4 fruit fly cellular contexts compared by ENCODE assay signal in genomic region chr3R:4197055-4197454, dm6.
TF ChIP-seq lines count a peak whose summit lies in the region.

Gene beta-Man (plus strand): TSS chr3R:4197206.

TF ChIP-seq in whole organism, adult, 20 proteins besides CTCF, POLR2A, EP300 and RAD21 (continued from another document):
- TF ChIP-seq CG7101 (tag; optimal IDR thresholded peaks at IDR 0.05; lab: Kevin White, UChicago): peak; percentile 21

TF ChIP-seq in whole organism, embryonic, 481 proteins besides CTCF, POLR2A, EP300 and RAD21 (continued from another document and continues in another):
- TF ChIP-seq CG6854 (GFP tag; optimal IDR thresholded peaks at IDR 0.05; lab: Kevin White, UChicago) (no peak), CG10274 (GFP tag; optimal IDR thresholded peaks at IDR 0.05; lab: Kevin White, UChicago) (no peak), disco-r (GFP tag; optimal IDR thresholded peaks at IDR 0.05; lab: Kevin White, UChicago) (no peak), CG13287 (GFP tag; IDR thresholded peaks at IDR 0.05; lab: Robert Waterston, UW; ENCODE audit: partially characterized antibody) (peak; percentile 47; the same call in 1 of the 2 replicates), btn (GFP tag; optimal IDR thresholded peaks at IDR 0.05; lab: Kevin White, UChicago) (no peak), Meics (GFP tag; optimal IDR thresholded peaks at IDR 0.05; lab: Kevin White, UChicago) (peak; percentile 43), Vsx1 (GFP tag; optimal IDR thresholded peaks at IDR 0.05; lab: Kevin White, UChicago) (no peak), Nf-YB (GFP tag; optimal IDR thresholded peaks at IDR 0.05; lab: Kevin White, UChicago) (no peak), CG10543 (GFP tag; optimal IDR thresholded peaks at IDR 0.05; lab: Kevin White, UChicago) (no peak), CG3163 (GFP tag; optimal IDR thresholded peaks at IDR 0.05; lab: Kevin White, UChicago) (peak; percentile 9), exex (tag; optimal IDR thresholded peaks at IDR 0.05; lab: Kevin White, UChicago) (no peak), CG11695 (GFP tag; IDR thresholded peaks at IDR 0.05; lab: Robert Waterston, UW) (no peak), gsb (GFP tag; IDR thresholded peaks at IDR 0.05; lab: Robert Waterston, UW) (no peak), tio (GFP tag; optimal IDR thresholded peaks at IDR 0.05; lab: Kevin White, UChicago) (no peak), CG7987 (GFP tag; optimal IDR thresholded peaks at IDR 0.05; lab: Kevin White, UChicago) (peak; percentile 1), CG4820 (GFP tag; optimal IDR thresholded peaks at IDR 0.05; lab: Kevin White, UChicago) (no peak), Neu2 (GFP tag; optimal IDR thresholded peaks at IDR 0.05; lab: Kevin White, UChicago; ENCODE audit: borderline replicate concordance) (no peak), CG7839 (tag; optimal IDR thresholded peaks at IDR 0.05; lab: Kevin White, UChicago) (no peak), Ets97D (GFP tag; optimal IDR thresholded peaks at IDR 0.05; lab: Kevin White, UChicago) (peak; percentile 28), fd3F (GFP tag; optimal IDR thresholded peaks at IDR 0.05; lab: Kevin White, UChicago) (no peak), oc (tag; optimal IDR thresholded peaks at IDR 0.05; lab: Kevin White, UChicago) (no peak), CG34224 (GFP tag; IDR thresholded peaks at IDR 0.05; lab: Robert Waterston, UW; ENCODE audit: partially characterized antibody) (peak; percentile 27; the same call in 1 of the 3 replicates), CG7963 (GFP tag; IDR thresholded peaks at IDR 0.05; lab: Robert Waterston, UW; ENCODE audit: partially characterized antibody) (peak; percentile 55; the same call in 2 of the 3 replicates), CG4360 (GFP tag; IDR thresholded peaks at IDR 0.05; lab: Robert Waterston, UW) (no peak), CoRest (tag; optimal IDR thresholded peaks at IDR 0.05; lab: Kevin White, UChicago) (no peak), CG2199 (GFP tag; IDR thresholded peaks at IDR 0.05; lab: Robert Waterston, UW) (peak; percentile 58; the same call in 1 of the 3 replicates), CG14860 (GFP tag; IDR thresholded peaks at IDR 0.05; lab: Robert Waterston, UW; ENCODE audit: partially characterized antibody) (no peak), Sox100B (GFP tag; optimal IDR thresholded peaks at IDR 0.05; lab: Kevin White, UChicago) (no peak), CG13424 (tag; optimal IDR thresholded peaks at IDR 0.05; lab: Kevin White, UChicago) (no peak), CG3838 (GFP tag; optimal IDR thresholded peaks at IDR 0.05; lab: Kevin White, UChicago) (no peak), lilli (GFP tag; optimal IDR thresholded peaks at IDR 0.05; lab: Kevin White, UChicago) (no peak), CG42726 (GFP tag; IDR thresholded peaks at IDR 0.05; lab: Robert Waterston, UW; ENCODE audit: partially characterized antibody) (peak; percentile 42; the same call in 1 of the 2 replicates), dmrt99B (tag; optimal IDR thresholded peaks at IDR 0.05; lab: Kevin White, UChicago) (no peak), CG6765 (GFP tag; optimal IDR thresholded peaks at IDR 0.05; lab: Kevin White, UChicago) (peak; percentile 19), CG6272 (GFP tag; IDR thresholded peaks at IDR 0.05; lab: Robert Waterston, UW) (no peak), CG16863 (GFP tag; optimal IDR thresholded peaks at IDR 0.05; lab: Kevin White, UChicago) (no peak), Deaf1 (tag; optimal IDR thresholded peaks at IDR 0.05; lab: Kevin White, UChicago) (peak; percentile 97), kay (GFP tag; optimal IDR thresholded peaks at IDR 0.05; lab: Kevin White, UChicago) (peak; percentile 46), emc (GFP tag; optimal IDR thresholded peaks at IDR 0.05; lab: Kevin White, UChicago) (no peak), CG3065 (GFP tag; optimal IDR thresholded peaks at IDR 0.05; lab: Kevin White, UChicago) (no peak), HLH3B (GFP tag; IDR thresholded peaks at IDR 0.05; lab: Robert Waterston, UW) (no peak), CG14014 (GFP tag; IDR thresholded peaks at IDR 0.05; lab: Robert Waterston, UW) (no peak), Oli (tag; optimal IDR thresholded peaks at IDR 0.05; lab: Kevin White, UChicago) (no peak)

TF ChIP-seq in whole organism, prepupa, 60 proteins besides CTCF, POLR2A, EP300 and RAD21 (continued from another document):
- TF ChIP-seq CG8632 (GFP tag; optimal IDR thresholded peaks at IDR 0.05; lab: Kevin White, UChicago) (no peak), Ets21C (GFP tag; optimal IDR thresholded peaks at IDR 0.05; lab: Kevin White, UChicago) (no peak), CG8319 (GFP tag; optimal IDR thresholded peaks at IDR 0.05; lab: Kevin White, UChicago) (no peak), CG1621 (tag; optimal IDR thresholded peaks at IDR 0.05; lab: Kevin White, UChicago) (peak; percentile 67)
TF ChIP-seq in whole organism, prepupa: peak in this region for 10.

TF ChIP-seq in whole organism, wandering third instar larva, 38 proteins besides CTCF, POLR2A, EP300 and RAD21 (continued from another document):
- TF ChIP-seq OdsH (GFP tag; optimal IDR thresholded peaks at IDR 0.05; lab: Kevin White, UChicago) (no peak), psq (GFP tag; optimal IDR thresholded peaks at IDR 0.05; lab: Kevin White, UChicago) (no peak), Dfd (GFP tag; optimal IDR thresholded peaks at IDR 0.05; lab: Kevin White, UChicago) (no peak), Hr83 (GFP tag; optimal IDR thresholded peaks at IDR 0.05; lab: Kevin White, UChicago; ENCODE audit: poor library complexity, severe bottlenecking) (peak; percentile 77), Jra (GFP tag; optimal IDR thresholded peaks at IDR 0.05; lab: Kevin White, UChicago) (peak; percentile 38), lola (GFP tag; optimal IDR thresholded peaks at IDR 0.05; lab: Kevin White, UChicago) (no peak), dl (GFP tag; optimal IDR thresholded peaks at IDR 0.05; lab: Kevin White, UChicago; ENCODE audit: insufficient read depth in 1 of 2, partially characterized antibody in 2 of 2) (peak; percentile 53 to 55), h (GFP tag; optimal IDR thresholded peaks at IDR 0.05; lab: Kevin White, UChicago) (peak; percentile 35)
